Fruit fly (Drosophila melanogaster): Measurements from ENCODE around the gene Dph4.

Dph4 gene

dm6 chr3R:5643421-5643820, 19.5 kb upstream of the Dph4 start:
- no peak for TF ChIP-seq CG18476 (GFP tag; optimal IDR thresholded peaks at IDR 0.05)
- TF ChIP-seq Med (GFP tag), result peak; percentile 60

dm6 chr3R:5636519-5637430, 12.8 kb upstream of the Dph4 start, which contains the start of the genes CG31548 and CG12170:
Gene CG31548 (minus strand): TSS chr3R:5636852.
Gene CG12170 (plus strand): TSS chr3R:5637234.
- TF ChIP-seq Mad (GFP tag; optimal IDR thresholded peaks at IDR 0.05) (no peak), fd64A (GFP tag; optimal IDR thresholded peaks at IDR 0.05) (no peak), Sry-δ (GFP tag; optimal IDR thresholded peaks at IDR 0.05) (no peak), pum (GFP tag; optimal IDR thresholded peaks at IDR 0.05) (peak; percentile 25), CG14014 (GFP tag; IDR thresholded peaks at IDR 0.05) (peak; percentile 46; the same call in 1 of the 2 replicates), mld (GFP tag; IDR thresholded peaks at IDR 0.05; ENCODE audit: partially characterized antibody) (no peak), CG7271 (tag; optimal IDR thresholded peaks at IDR 0.05) (no peak), lilli (GFP tag; optimal IDR thresholded peaks at IDR 0.05) (peak; percentile 53), CG11456 (GFP tag; IDR thresholded peaks at IDR 0.05) (no peak), slbo (GFP tag; IDR thresholded peaks at IDR 0.05) (peak; percentile 24; the same call in 1 of the 2 replicates), Camta (GFP tag; optimal IDR thresholded peaks at IDR 0.05) (peak; percentile 29), CG7963 (GFP tag; IDR thresholded peaks at IDR 0.05; ENCODE audit: partially characterized antibody) (no peak), phol (tag; optimal IDR thresholded peaks at IDR 0.05) (peak; percentile 60), CG12769 (tag; optimal IDR thresholded peaks at IDR 0.05) (no peak), CG2199 (GFP tag; IDR thresholded peaks at IDR 0.05) (no peak), sens (GFP tag) (peak; percentile 93), CG4328 (GFP tag; optimal IDR thresholded peaks at IDR 0.05) (no peak), Bdp1 (GFP tag; optimal IDR thresholded peaks at IDR 0.05) (no peak), lab (GFP tag; optimal IDR thresholded peaks at IDR 0.05) (no peak), CG15269 (tag; optimal IDR thresholded peaks at IDR 0.05) (no peak), CG13624 (GFP tag; optimal IDR thresholded peaks at IDR 0.05) (peak; percentile 32), tin (GFP tag; optimal IDR thresholded peaks at IDR 0.05) (peak; percentile 29), ind (GFP tag; optimal IDR thresholded peaks at IDR 0.05) (peak; percentile 33), CG10462 (GFP tag; optimal IDR thresholded peaks at IDR 0.05) (peak; percentile 39), HmgZ (tag; optimal IDR thresholded peaks at IDR 0.05) (no peak), Rfx (GFP tag; IDR thresholded peaks at IDR 0.05) (0 out of 2 replicates have a peak, but pooled peaks have one; percentile 28), pfk (GFP tag; optimal IDR thresholded peaks at IDR 0.05) (no peak), tio (GFP tag; optimal IDR thresholded peaks at IDR 0.05) (no peak), CG2678 (tag; optimal IDR thresholded peaks at IDR 0.05) (no peak), dysf (GFP tag; IDR thresholded peaks at IDR 0.05) (no peak), CG11560 (tag; IDR thresholded peaks at IDR 0.05) (no peak), D19A (tag; optimal IDR thresholded peaks at IDR 0.05) (peak; percentile 53), CrebB (tag; optimal IDR thresholded peaks at IDR 0.05) (no peak), tap (tag; optimal IDR thresholded peaks at IDR 0.05) (peak; percentile 54), CG12391 (tag; optimal IDR thresholded peaks at IDR 0.05) (peak; percentile 78), Hsf (GFP tag; optimal IDR thresholded peaks at IDR 0.05) (peak; percentile 27), Dp (GFP tag; optimal IDR thresholded peaks at IDR 0.05) (no peak), cwo (GFP tag; optimal IDR thresholded peaks at IDR 0.05) (no peak), tll (GFP tag; optimal IDR thresholded peaks at IDR 0.05) (no peak), Awh (GFP tag; IDR thresholded peaks at IDR 0.05) (no peak), CG10565 (GFP tag; optimal IDR thresholded peaks at IDR 0.05) (no peak), Ets65A (GFP tag) (no peak), CG33213 (GFP tag; optimal IDR thresholded peaks at IDR 0.05) (no peak), CG13424 (tag; optimal IDR thresholded peaks at IDR 0.05) (peak; percentile 53), CG7839 (tag; optimal IDR thresholded peaks at IDR 0.05) (no peak)
